Worm (Caenorhabditis elegans) whole organism, L1 larva: ENCODE data around the gene adt-1.

Experiments
- aha-1 ChIP-seq: fragments of 150-350 bp; optimal IDR thresholded peaks from 2 replicates; lab custom pipeline; 2014; ENCODE audit warnings: missing biosample characterization, missing genetic modification characterization
- ama-1 ChIP-seq: fragments of 150-350 bp; optimal IDR thresholded peaks from 2 replicates; lab custom pipeline; 2014
- grh-1 ChIP-seq: fragments of 200-800 bp; sonication (Bioruptor generic); IDR thresholded peaks from 2 replicates; pipeline ENCODE4 v1.3.6; 2022; ENCODE audit warnings: missing genetic modification reagents, missing genetic modification characterization, missing compliant biosample characterization

DNA sequence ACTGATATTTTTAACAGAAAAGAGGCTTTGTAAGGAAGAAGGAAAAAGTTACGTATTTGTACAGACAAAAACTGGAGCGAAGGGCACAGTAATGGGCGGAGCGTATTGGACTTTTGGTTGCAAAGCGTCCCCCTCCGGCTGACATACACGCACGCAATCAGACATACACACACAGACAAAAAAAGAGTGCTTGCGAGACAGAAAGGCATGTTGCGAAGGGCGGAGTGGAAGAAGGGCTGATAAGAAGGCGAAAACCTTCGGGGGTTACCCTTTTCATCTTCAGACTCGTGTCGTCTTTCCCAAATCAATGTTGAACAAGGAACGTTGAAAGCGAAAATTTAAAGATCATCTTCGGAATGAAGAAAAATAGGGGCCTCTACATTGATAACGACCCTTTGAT, 48.1 kb upstream of the adt-1 start:
- TF ChIP-seq aha-1 (tag; lab: Kevin White, UChicago) (no peak), grh-1 (GFP tag; lab: Robert Waterston, UW) (no peak), ama-1 (lab: Kevin White, UChicago) (no peak)
